Fruit fly (Drosophila melanogaster): ENCODE measurements around the gene Rh7.
A peak's percentile ranks its signal among the peaks of the same experiment; 100 is the strongest.

Rh7 gene

dm6 chr3L:12205848-12206247, 30.6 kb upstream of the Rh7 start, which contains the start of gene Tsen54 (continued):
- no peak for TF ChIP-seq CG13296 (GFP tag; optimal IDR thresholded peaks at IDR 0.05)
- no peak for TF ChIP-seq chif (GFP tag; optimal IDR thresholded peaks at IDR 0.05)
- no peak for TF ChIP-seq Atf-2 (GFP tag; optimal IDR thresholded peaks at IDR 0.05)
- no peak for TF ChIP-seq CG1603 (tag; optimal IDR thresholded peaks at IDR 0.05)
- no peak for TF ChIP-seq grn (GFP tag; optimal IDR thresholded peaks at IDR 0.05)
- TF ChIP-seq Sry-δ (GFP tag; optimal IDR thresholded peaks at IDR 0.05), result peak; percentile 34
- TF ChIP-seq ato (GFP tag; IDR thresholded peaks at IDR 0.05; ENCODE audit: partially characterized antibody), result peak; percentile 50; the same call in 1 of the 2 replicates
- TF ChIP-seq CG18619 (GFP tag; optimal IDR thresholded peaks at IDR 0.05), result no peak
- peak; percentile 41; the same call in 1 of the 3 replicates for TF ChIP-seq CG14860 (GFP tag; IDR thresholded peaks at IDR 0.05; ENCODE audit: partially characterized antibody)
- TF ChIP-seq CG42726 (GFP tag; IDR thresholded peaks at IDR 0.05; ENCODE audit: partially characterized antibody), result no peak
- TF ChIP-seq Hr39 (optimal IDR thresholded peaks at IDR 0.05), result no peak
- TF ChIP-seq gfzf (GFP tag; optimal IDR thresholded peaks at IDR 0.05), result peak; percentile 77
- no peak for TF ChIP-seq hth (optimal IDR thresholded peaks at IDR 0.05)
- TF ChIP-seq sd (tag; optimal IDR thresholded peaks at IDR 0.05), result no peak
- no peak for TF ChIP-seq Mes4 (GFP tag; optimal IDR thresholded peaks at IDR 0.05)
- no peak for TF ChIP-seq CG8765 (GFP tag; IDR thresholded peaks at IDR 0.05)
- TF ChIP-seq ranshi (GFP tag; IDR thresholded peaks at IDR 0.05), result no peak
- no peak for TF ChIP-seq CG16863 (GFP tag; optimal IDR thresholded peaks at IDR 0.05)
- TF ChIP-seq inv (GFP tag; IDR thresholded peaks at IDR 0.05; ENCODE audit: partially characterized antibody), result peak; percentile 38; the same call in 1 of the 2 replicates
- no peak for TF ChIP-seq pros (GFP tag; optimal IDR thresholded peaks at IDR 0.05)
- no peak for TF ChIP-seq CG34422 (GFP tag; IDR thresholded peaks at IDR 0.05)
- no peak for TF ChIP-seq ham (GFP tag; IDR thresholded peaks at IDR 0.05)
- TF ChIP-seq fd64A (GFP tag; optimal IDR thresholded peaks at IDR 0.05), result no peak
- peak; percentile 64 for TF ChIP-seq hbn (GFP tag; IDR thresholded peaks at IDR 0.05; ENCODE audit: partially characterized antibody)
- TF ChIP-seq CG4617 (GFP tag; optimal IDR thresholded peaks at IDR 0.05; ENCODE audit: borderline replicate concordance), result peak; percentile 44
- TF ChIP-seq Sry-β (GFP tag; optimal IDR thresholded peaks at IDR 0.05), result no peak
- no peak for TF ChIP-seq Eip74EF (GFP tag; optimal IDR thresholded peaks at IDR 0.05)
- TF ChIP-seq Bteb2 (GFP tag; optimal IDR thresholded peaks at IDR 0.05), result no peak
- peak; percentile 55; the same call in 2 of the 3 replicates for TF ChIP-seq HLH4C (GFP tag; IDR thresholded peaks at IDR 0.05; ENCODE audit: partially characterized antibody)
- peak; percentile 28 for TF ChIP-seq CG2116 (GFP tag; optimal IDR thresholded peaks at IDR 0.05)
- TF ChIP-seq CG12219 (GFP tag; optimal IDR thresholded peaks at IDR 0.05), result no peak
- TF ChIP-seq zen (tag; optimal IDR thresholded peaks at IDR 0.05), result no peak
- no peak for TF ChIP-seq sug (tag; optimal IDR thresholded peaks at IDR 0.05)
- TF ChIP-seq CG17359 (tag; optimal IDR thresholded peaks at IDR 0.05), result no peak
- peak; percentile 77 for TF ChIP-seq BEAF-32 (GFP tag; optimal IDR thresholded peaks at IDR 0.05)
- TF ChIP-seq jigr1 (GFP tag; IDR thresholded peaks at IDR 0.05), result no peak
- no peak for TF ChIP-seq phol (tag; optimal IDR thresholded peaks at IDR 0.05)

DNA sequence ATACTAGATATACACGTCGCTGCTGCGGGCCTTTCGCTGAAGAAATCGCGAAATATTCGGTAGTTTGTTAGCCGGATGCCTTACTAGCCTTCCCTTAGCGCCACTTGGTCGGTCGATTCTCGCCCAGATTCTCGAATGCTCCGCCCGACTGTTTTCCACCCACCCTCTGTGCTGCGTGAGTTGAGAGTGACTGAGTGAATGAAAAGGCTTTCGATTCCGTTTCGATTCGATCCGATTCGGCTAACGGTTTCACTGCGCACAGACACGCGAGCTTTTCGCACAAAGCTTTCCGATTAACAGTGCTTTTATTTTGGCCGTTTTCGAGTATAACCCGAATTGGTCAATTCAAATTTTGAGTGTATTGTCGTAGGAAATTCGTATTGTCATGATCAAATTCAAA, 28.5 kb upstream of the Rh7 start, which contains the start of gene Ak1:
Ak1 (minus strand) TSS at position 347 of the 400 bp plus-strand sequence.
- TF ChIP-seq Hr39 (optimal IDR thresholded peaks at IDR 0.05), result no peak
- TF ChIP-seq CG10565 (GFP tag; optimal IDR thresholded peaks at IDR 0.05), result no peak
- TF ChIP-seq sob (GFP tag; IDR thresholded peaks at IDR 0.05), result peak; percentile 33; the same call in 1 of the 2 replicates
- TF ChIP-seq ems (GFP tag; optimal IDR thresholded peaks at IDR 0.05), result no peak
- peak; percentile 26 for TF ChIP-seq mirr (GFP tag; optimal IDR thresholded peaks at IDR 0.05)
- TF ChIP-seq Hand (GFP tag; optimal IDR thresholded peaks at IDR 0.05), result no peak
- 0 out of 4 replicates have a peak, but pooled peaks have one; percentile 39 for TF ChIP-seq chinmo (GFP tag; IDR thresholded peaks at IDR 0.05; ENCODE audit: partially characterized antibody)
- peak; percentile 28 for TF ChIP-seq Fer1 (GFP tag; optimal IDR thresholded peaks at IDR 0.05)
- peak; percentile 9 for TF ChIP-seq exex (tag; optimal IDR thresholded peaks at IDR 0.05)
- peak; percentile 47; the same call in 1 of the 3 replicates for TF ChIP-seq HLH4C (GFP tag; IDR thresholded peaks at IDR 0.05; ENCODE audit: partially characterized antibody)
- peak; percentile 60 for TF ChIP-seq CG12769 (tag; optimal IDR thresholded peaks at IDR 0.05)
- TF ChIP-seq Myb (GFP tag; optimal IDR thresholded peaks at IDR 0.05), result peak; percentile 77
- 0 out of 3 replicates have a peak, but pooled peaks have one; percentile 37 for TF ChIP-seq Dbx (GFP tag; IDR thresholded peaks at IDR 0.05)
- peak; percentile 7 for TF ChIP-seq ftz-f1 (GFP tag; optimal IDR thresholded peaks at IDR 0.05)
- peak; percentile 19 for TF ChIP-seq CG15514 (GFP tag; optimal IDR thresholded peaks at IDR 0.05)
- TF ChIP-seq Med (GFP tag), result peak; percentile 89

Data from whole organism, embryonic.